Worm (Caenorhabditis elegans): Measurements from ENCODE around the gene mig-15.

The mig-15 gene

ce11 chrX:10376989-10377388, 51.5 kb downstream of the mig-15 start:
- TF ChIP-seq ceh-9 (tag; optimal IDR thresholded peaks at IDR 0.05) (no peak), nhr-28 (tag; optimal IDR thresholded peaks at IDR 0.05) (no peak), jun-1 (tag; optimal IDR thresholded peaks at IDR 0.05) (no peak), nhr-12 (tag; optimal IDR thresholded peaks at IDR 0.05) (no peak), nhr-77 (tag; optimal IDR thresholded peaks at IDR 0.05) (no peak), sea-2 (GFP tag; optimal IDR thresholded peaks at IDR 0.05) (no peak), nhr-23 (tag; optimal IDR thresholded peaks at IDR 0.05) (no peak), ceh-16 (tag; optimal IDR thresholded peaks at IDR 0.05) (no peak), skn-1 (tag; optimal IDR thresholded peaks at IDR 0.05) (no peak), ama-1 (optimal IDR thresholded peaks at IDR 0.05) (no peak), egl-27 (tag; optimal IDR thresholded peaks at IDR 0.05) (no peak), lin-15B (tag; optimal IDR thresholded peaks at IDR 0.05) (no peak), mml-1 (tag; optimal IDR thresholded peaks at IDR 0.05) (no peak), nhr-11 (tag; optimal IDR thresholded peaks at IDR 0.05) (no peak), lsy-12 (tag; optimal IDR thresholded peaks at IDR 0.05) (no peak)

ce11 chrX:10373581-10373980, 54.9 kb downstream of the mig-15 start:
- TF ChIP-seq pha-4 (tag; optimal IDR thresholded peaks at IDR 0.05), result no peak
- no peak for TF ChIP-seq hmg-11 (tag; optimal IDR thresholded peaks at IDR 0.05)

- TF ChIP-seq nhr-12 (tag; optimal IDR thresholded peaks at IDR 0.05), result no peak
- no peak for TF ChIP-seq fkh-2 (tag; optimal IDR thresholded peaks at IDR 0.05)
- peak; percentile 21 for TF ChIP-seq nhr-23 (tag; optimal IDR thresholded peaks at IDR 0.05)
- TF ChIP-seq ceh-16 (tag; optimal IDR thresholded peaks at IDR 0.05), result no peak
- TF ChIP-seq pha-4 (tag; optimal IDR thresholded peaks at IDR 0.05), result peak; percentile 36
- no peak for TF ChIP-seq elt-3 (tag; optimal IDR thresholded peaks at IDR 0.05)
- no peak for TF ChIP-seq ama-1 (optimal IDR thresholded peaks at IDR 0.05)
- TF ChIP-seq ceh-82 (tag; optimal IDR thresholded peaks at IDR 0.05), result no peak
- peak; percentile 23 for TF ChIP-seq snpc-4 (tag; optimal IDR thresholded peaks at IDR 0.05)
- TF ChIP-seq nfya-1 (tag; optimal IDR thresholded peaks at IDR 0.05; ENCODE audit: insufficient read depth), result peak; percentile 49
- peak; percentile 45 for TF ChIP-seq hmg-11 (tag; optimal IDR thresholded peaks at IDR 0.05)
- no peak for TF ChIP-seq zag-1 (tag; optimal IDR thresholded peaks at IDR 0.05)
- TF ChIP-seq tbx-2 (tag; optimal IDR thresholded peaks at IDR 0.05), result no peak
- TF ChIP-seq sea-2 (GFP tag; optimal IDR thresholded peaks at IDR 0.05), result no peak
- no peak for TF ChIP-seq lsy-12 (tag; optimal IDR thresholded peaks at IDR 0.05)
Measured at ce11 chrX:10372556-10372955, 55.9 kb downstream of the mig-15 start, which contains the start of gene Y49A10A.2. Gene Y49A10A.2 (minus strand): TSS chrX:10372664.
